Worm (Caenorhabditis elegans): ENCODE measurements around the gene C25A8.1.

The C25A8.1 gene

DNA sequence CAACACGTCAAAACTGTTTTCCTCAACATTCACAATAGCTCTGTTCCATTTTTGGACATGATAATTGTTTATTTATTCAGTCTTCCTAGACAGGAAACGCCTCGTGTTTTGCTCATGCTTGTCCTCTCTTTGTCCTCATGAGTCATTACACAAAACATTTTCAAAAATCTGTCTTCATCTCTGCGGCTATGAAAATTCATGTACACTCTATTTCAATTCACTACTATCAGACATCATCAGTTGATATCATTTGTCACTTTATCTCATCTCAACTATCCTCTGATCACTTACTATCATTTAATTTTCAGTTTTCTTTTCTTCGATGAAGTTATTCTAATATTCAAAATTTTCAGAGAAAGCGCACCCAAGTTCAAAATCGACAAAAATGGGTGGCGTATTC, 12.9 kb downstream of the C25A8.1 start, which contains the start of gene adah-1:
TSS of gene adah-1 (plus strand) at position 354 of the 400 bp plus-strand sequence.
- TF ChIP-seq nhr-12 (tag; optimal IDR thresholded peaks at IDR 0.05) (no peak), fos-1 (tag; optimal IDR thresholded peaks at IDR 0.05) (peak; percentile 37), nhr-129 (tag; optimal IDR thresholded peaks at IDR 0.05) (peak; percentile 57), C34F6.9 (tag; optimal IDR thresholded peaks at IDR 0.05) (peak; percentile 4)

DNA sequence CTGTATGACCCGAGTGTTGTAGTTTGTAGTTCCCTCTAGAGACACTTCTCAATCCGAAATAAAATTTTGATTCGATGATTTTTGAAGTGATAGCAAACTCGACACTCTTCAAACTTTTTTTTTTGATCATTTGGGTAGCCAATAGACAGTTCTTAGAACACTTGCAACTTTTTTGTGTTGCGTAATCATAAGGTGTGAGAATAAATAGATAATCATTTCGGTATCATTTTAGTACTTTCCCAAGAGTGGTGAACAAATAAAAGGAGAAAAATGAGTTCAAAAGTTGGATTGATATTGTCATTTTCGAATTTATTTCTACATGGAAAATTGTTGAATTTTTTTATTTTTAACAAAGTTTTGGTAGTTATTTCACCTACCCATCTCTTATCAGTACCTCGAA, 13.9 kb downstream of the C25A8.1 start:
- peak; percentile 49 for TF ChIP-seq fos-1 (tag; optimal IDR thresholded peaks at IDR 0.05)
- no peak for TF ChIP-seq peb-1 (tag; optimal IDR thresholded peaks at IDR 0.05)

DNA sequence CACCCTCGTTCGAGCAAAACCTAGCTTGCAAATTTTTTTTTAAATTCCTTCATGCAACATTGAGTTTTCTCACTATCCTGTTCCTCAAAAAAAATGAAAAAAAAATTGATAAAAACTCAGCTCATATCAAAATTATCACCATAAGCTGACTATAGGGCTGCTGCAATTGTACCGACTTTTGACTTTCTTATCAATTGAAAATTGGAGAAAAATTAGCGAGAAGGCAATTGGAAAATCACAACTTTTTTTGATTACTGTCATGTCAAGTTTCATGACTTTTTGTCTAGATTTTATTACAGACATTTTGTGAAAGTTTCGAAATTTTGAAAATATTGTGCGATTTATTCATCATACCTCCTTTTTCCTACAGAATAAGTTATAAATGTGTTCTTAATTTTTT, 14.9 kb downstream of the C25A8.1 start:
- TF ChIP-seq F13H6.1 (tag; optimal IDR thresholded peaks at IDR 0.05) (no peak), sma-9 (GFP tag; optimal IDR thresholded peaks at IDR 0.05) (peak; percentile 7), sma-9 (tag; optimal IDR thresholded peaks at IDR 0.05) (no peak), fos-1 (tag; optimal IDR thresholded peaks at IDR 0.05) (peak; percentile 91), crh-2 (tag; optimal IDR thresholded peaks at IDR 0.05) (peak; percentile 17)

DNA sequence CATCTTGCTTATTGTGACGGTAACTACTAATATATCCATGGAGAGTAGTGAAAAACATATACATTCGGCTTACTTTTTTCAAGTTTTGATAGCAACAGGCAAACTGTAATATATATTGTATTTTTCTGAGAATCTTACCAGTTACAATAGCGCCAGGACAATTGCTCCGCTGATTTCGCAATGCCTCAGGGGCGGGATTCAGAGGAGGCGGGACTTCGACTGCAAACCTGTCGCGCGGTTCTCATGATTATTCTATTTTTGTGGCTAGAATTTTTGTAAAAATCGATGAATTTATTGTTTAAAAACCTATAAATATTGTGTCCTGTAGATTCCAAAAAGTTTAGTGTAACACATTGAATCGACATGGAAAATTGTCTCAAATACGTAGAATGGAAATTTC, 20.1 kb downstream of the C25A8.1 start:
- peak; percentile 31 for TF ChIP-seq unc-55 (GFP tag; optimal IDR thresholded peaks at IDR 0.05)
- no peak for TF ChIP-seq peb-1 (tag; optimal IDR thresholded peaks at IDR 0.05)

DNA sequence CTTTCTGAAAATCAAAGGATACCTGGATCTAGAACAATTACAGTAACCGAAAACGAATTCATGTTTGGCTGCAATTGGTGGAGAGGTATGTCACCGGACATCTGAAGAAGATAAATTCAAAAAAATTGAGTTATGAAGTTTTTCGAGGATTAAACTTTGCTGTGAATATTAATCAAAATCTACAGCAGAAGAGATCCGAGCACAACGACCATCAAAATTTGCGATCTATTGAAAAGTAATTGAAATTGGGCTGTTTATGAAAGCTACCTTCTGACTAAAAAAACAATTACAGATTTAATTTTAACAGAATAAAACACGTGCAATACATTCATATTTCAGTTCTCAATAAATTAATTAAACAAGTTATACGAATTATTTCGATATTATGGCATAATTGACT, 21.5 kb downstream of the C25A8.1 start, which contains the start of gene C06G3.8:
TSS of gene C06G3.8 (minus strand) at position 101 of the 400 bp plus-strand sequence.
- TF ChIP-seq nhr-129 (tag; optimal IDR thresholded peaks at IDR 0.05) (no peak), sma-9 (GFP tag; optimal IDR thresholded peaks at IDR 0.05) (no peak), sma-9 (tag; optimal IDR thresholded peaks at IDR 0.05) (no peak), dmd-4 (tag; optimal IDR thresholded peaks at IDR 0.05) (no peak), gmeb-1 (tag; optimal IDR thresholded peaks at IDR 0.05) (no peak), peb-1 (tag; optimal IDR thresholded peaks at IDR 0.05) (no peak), sma-3 (GFP tag; optimal IDR thresholded peaks at IDR 0.05) (no peak), lin-11 (tag; optimal IDR thresholded peaks at IDR 0.05) (no peak), ceh-82 (tag; optimal IDR thresholded peaks at IDR 0.05) (no peak), F13H6.1 (tag; optimal IDR thresholded peaks at IDR 0.05) (no peak), sem-4 (tag; optimal IDR thresholded peaks at IDR 0.05) (no peak), fos-1 (tag; optimal IDR thresholded peaks at IDR 0.05) (no peak), ztf-4 (tag; optimal IDR thresholded peaks at IDR 0.05) (no peak), nhr-12 (tag; optimal IDR thresholded peaks at IDR 0.05) (no peak), blmp-1 (tag; optimal IDR thresholded peaks at IDR 0.05; ENCODE audit: insufficient read depth) (no peak), alr-1 (tag; optimal IDR thresholded peaks at IDR 0.05) (no peak), mab-5 (tag; optimal IDR thresholded peaks at IDR 0.05) (no peak)

DNA sequence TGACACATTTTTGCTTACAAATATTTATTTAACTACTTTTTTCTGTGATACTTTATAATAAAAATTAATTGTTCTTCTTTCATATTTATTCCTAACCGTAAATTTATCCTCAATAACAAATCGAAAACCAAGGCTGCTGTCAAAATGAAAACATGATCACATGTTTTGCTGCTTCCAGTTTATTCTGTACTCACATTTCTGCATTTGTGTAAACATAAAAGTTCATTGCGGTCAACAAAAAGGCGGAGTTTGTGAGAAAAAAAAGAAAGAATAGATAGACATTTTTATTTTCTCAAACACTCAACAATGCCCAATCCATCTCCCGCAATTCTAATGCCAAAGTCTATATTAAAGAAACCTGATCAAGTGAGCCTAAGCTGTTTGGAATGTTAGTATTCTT, 24.9 kb downstream of the C25A8.1 start, which contains the start of gene C06G3.3:
TSS of gene C06G3.3 (plus strand) at position 301 of the 400 bp plus-strand sequence.
- TF ChIP-seq nhr-129 (tag; optimal IDR thresholded peaks at IDR 0.05) (peak; percentile 3), skn-1 (tag; optimal IDR thresholded peaks at IDR 0.05) (no peak)

DNA sequence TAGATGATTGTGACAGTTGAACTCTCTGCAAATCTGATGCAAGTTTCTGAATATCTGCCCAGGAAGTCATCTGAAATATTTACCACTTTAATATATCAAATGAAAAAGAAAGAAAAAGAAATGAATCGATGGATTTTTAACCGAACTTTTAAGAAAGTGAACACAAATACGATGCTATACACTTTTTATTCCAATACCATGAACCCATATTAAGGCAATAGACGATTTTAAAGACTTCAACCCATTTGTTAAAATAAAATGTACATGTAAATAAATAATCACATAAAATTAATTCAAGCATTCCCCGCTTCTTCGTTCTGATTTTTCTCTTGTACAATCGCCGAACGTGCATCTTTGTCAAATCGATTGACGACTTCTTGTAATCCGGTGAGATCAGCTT, 25.9 kb downstream of the C25A8.1 start, which contains the start of gene ufl-1:
TSS of gene ufl-1 (minus strand) at position 70 of the 400 bp plus-strand sequence.
- no peak for TF ChIP-seq aly-2 (tag; optimal IDR thresholded peaks at IDR 0.05)
- no peak for TF ChIP-seq Y55F3AM.14 (GFP tag; optimal IDR thresholded peaks at IDR 0.05)
- TF ChIP-seq egl-27 (tag; optimal IDR thresholded peaks at IDR 0.05) = no peak

DNA sequence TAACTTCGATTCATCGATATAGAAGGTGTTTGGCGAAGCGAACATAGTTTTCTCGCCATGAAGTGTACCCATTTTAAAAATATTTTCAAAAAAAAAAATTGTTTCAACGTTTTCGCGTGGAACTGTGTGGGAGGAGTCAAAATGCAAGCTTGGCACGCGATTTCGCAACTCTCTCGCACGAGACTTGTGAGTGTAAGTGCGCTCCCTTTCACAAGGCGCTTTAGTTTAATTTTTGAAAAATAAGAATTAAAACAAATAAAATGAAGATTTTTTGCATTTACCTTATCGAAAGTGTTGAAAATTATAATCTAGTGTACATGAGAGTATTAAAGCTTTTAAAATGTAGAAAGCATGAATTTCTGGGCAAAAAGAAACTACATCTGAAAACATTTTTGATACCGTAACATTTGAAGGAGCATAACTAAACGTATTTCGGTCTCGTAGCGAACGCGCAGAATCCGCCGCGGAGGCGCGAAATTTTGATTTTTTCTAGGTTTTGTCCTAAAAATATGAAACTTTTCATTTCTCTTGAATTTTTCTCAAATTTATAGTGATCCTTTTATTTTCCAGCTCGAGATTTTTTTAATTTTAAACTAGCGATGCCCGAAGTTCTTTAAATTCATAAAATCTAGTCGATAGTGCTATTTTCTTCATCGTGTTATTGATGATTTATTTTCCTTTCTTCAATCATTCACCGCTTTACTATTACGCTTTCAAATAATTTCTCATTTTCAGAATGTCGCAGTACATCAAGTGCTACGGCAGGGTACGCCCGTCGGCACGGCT, 28.7 kb downstream of the C25A8.1 start, which contains the start of the genes cogc-2 and klp-18:
TSS of gene cogc-2 (minus strand) at position 105 of the 786 bp plus-strand sequence.
TSS of gene klp-18 (plus strand) at position 736 of the 786 bp plus-strand sequence.
- TF ChIP-seq unc-39 (tag; optimal IDR thresholded peaks at IDR 0.05) (no peak), aly-2 (tag; optimal IDR thresholded peaks at IDR 0.05) (no peak), crh-2 (tag; optimal IDR thresholded peaks at IDR 0.05) (peak; percentile 88), nhr-10 (tag; optimal IDR thresholded peaks at IDR 0.05) (no peak), alr-1 (tag; optimal IDR thresholded peaks at IDR 0.05) (no peak), blmp-1 (tag; optimal IDR thresholded peaks at IDR 0.05; ENCODE audit: insufficient read depth) (peak; percentile 45), nhr-12 (tag; optimal IDR thresholded peaks at IDR 0.05) (no peak), gmeb-1 (tag; optimal IDR thresholded peaks at IDR 0.05) (peak; percentile 96), elt-1 (tag; optimal IDR thresholded peaks at IDR 0.05) (no peak), lin-39 (tag; optimal IDR thresholded peaks at IDR 0.05) (no peak), mdl-1 (tag; optimal IDR thresholded peaks at IDR 0.05) (no peak), ama-1 (optimal IDR thresholded peaks at IDR 0.05) (peak; percentile 35), nhr-129 (tag; optimal IDR thresholded peaks at IDR 0.05) (peak; percentile 85), elt-3 (tag; optimal IDR thresholded peaks at IDR 0.05) (no peak), lin-13 (GFP tag; optimal IDR thresholded peaks at IDR 0.05) (peak; percentile 82), mab-5 (tag; optimal IDR thresholded peaks at IDR 0.05) (peak; percentile 68), nhr-25 (tag; optimal IDR thresholded peaks at IDR 0.05) (peak; percentile 78), snpc-4 (tag; optimal IDR thresholded peaks at IDR 0.05) (peak; percentile 61), skn-1 (tag; optimal IDR thresholded peaks at IDR 0.05) (peak; percentile 31), nhr-237 (tag; optimal IDR thresholded peaks at IDR 0.05) (no peak), sem-4 (tag; optimal IDR thresholded peaks at IDR 0.05) (peak; percentile 76), nhr-11 (tag; optimal IDR thresholded peaks at IDR 0.05) (no peak)
